Fruit fly (Drosophila melanogaster) whole organism, embryonic: ENCODE results near the gene Chrac-14.
A peak's percentile ranks its signal among the peaks of the same experiment; 100 is the strongest.

Source experiments
- Aef1 ChIP-seq: fragments of 200-800 bp; sonication (Bioruptor generic); IDR thresholded peaks from 3 replicates; pipeline ENCODE4 v1.3.6; 2022; ENCODE audit warnings: missing biosample characterization, missing genetic modification characterization
- B-H2 ChIP-seq: fragments of 200-800 bp; sonication (Bioruptor generic); optimal IDR thresholded peaks from 2 replicates; lab custom pipeline; 2018; ENCODE audit warnings: missing biosample characterization, mild to moderate bottlenecking, missing genetic modification characterization
- Bdp1 ChIP-seq: fragments of 200-800 bp; sonication (Bioruptor generic); optimal IDR thresholded peaks from 3 replicates; lab custom pipeline; 2016; ENCODE audit warnings: missing biosample characterization, missing genetic modification characterization
- CG11085 ChIP-seq: fragments of 200-800 bp; sonication (Bioruptor generic); IDR thresholded peaks from 2 replicates; pipeline ENCODE4 v1.3.6; 2022; ENCODE audit warnings: missing biosample characterization, missing genetic modification characterization
- CG11456 ChIP-seq: fragments of 200-800 bp; sonication (Bioruptor generic); IDR thresholded peaks from 3 replicates; pipeline ENCODE4 v1.3.6; 2022; ENCODE audit warnings: missing biosample characterization, missing genetic modification characterization
- CG11504 ChIP-seq: fragments of 200-800 bp; sonication (Bioruptor generic); optimal IDR thresholded peaks from 3 replicates; lab custom pipeline; 2019; ENCODE audit warnings: missing biosample characterization, mild to moderate bottlenecking, missing genetic modification characterization, moderate library complexity
- CG11696 ChIP-seq: fragments of 200-800 bp; sonication (Bioruptor generic); IDR thresholded peaks from 2 replicates; pipeline ENCODE4 v1.3.6; 2022; ENCODE audit warnings: missing biosample characterization, missing genetic modification characterization
- CG12942 ChIP-seq: fragments of 200-800 bp; sonication (Bioruptor generic); optimal IDR thresholded peaks from 3 replicates; lab custom pipeline; 2016; ENCODE audit warnings: missing biosample characterization, missing genetic modification characterization
- CG14014 ChIP-seq: fragments of 200-800 bp; sonication (Bioruptor generic); IDR thresholded peaks from 2 replicates; pipeline ENCODE4 v1.3.6; 2022; ENCODE audit warnings: missing biosample characterization, missing genetic modification characterization
- CG1602 ChIP-seq: fragments of 200-800 bp; sonication (Bioruptor generic); optimal IDR thresholded peaks from 3 replicates; lab custom pipeline; 2016; ENCODE audit warnings: missing biosample characterization, missing genetic modification characterization
- CG1603 ChIP-seq: fragments of 200-800 bp; sonication (Bioruptor generic); optimal IDR thresholded peaks from 2 replicates; lab custom pipeline; 2019; ENCODE audit warnings: missing biosample characterization, mild to moderate bottlenecking, missing genetic modification characterization, moderate library complexity
- CG16863 ChIP-seq: fragments of 200-800 bp; sonication (Bioruptor generic); optimal IDR thresholded peaks from 3 replicates; lab custom pipeline; 2016; ENCODE audit warnings: missing biosample characterization, missing genetic modification characterization
- CG2129 ChIP-seq: fragments of 200-800 bp; sonication (Bioruptor generic); IDR thresholded peaks from 2 replicates; pipeline ENCODE4 v1.3.6; 2022; ENCODE audit warnings: missing biosample characterization, missing genetic modification characterization; ENCODE audit not compliant: partially characterized antibody
- CG3838 ChIP-seq: fragments of 200-800 bp; sonication (Bioruptor generic); optimal IDR thresholded peaks from 3 replicates; lab custom pipeline; 2016; ENCODE audit warnings: missing biosample characterization, missing genetic modification characterization
- CG5953 ChIP-seq: fragments of 200-800 bp; sonication (Bioruptor generic); IDR thresholded peaks from 2 replicates; pipeline ENCODE4 v1.3.6; 2022; ENCODE audit warnings: missing biosample characterization, missing genetic modification characterization
- CG6254 ChIP-seq: fragments of 200-800 bp; sonication (Bioruptor generic); optimal IDR thresholded peaks from 3 replicates; lab custom pipeline; 2017; ENCODE audit warnings: mild to moderate bottlenecking, missing biosample characterization, missing genetic modification reagents, missing genetic modification characterization
- CG7963 ChIP-seq: fragments of 200-800 bp; sonication (Bioruptor generic); IDR thresholded peaks from 3 replicates; pipeline ENCODE4 v1.3.6; 2022; ENCODE audit warnings: missing biosample characterization, missing genetic modification characterization; ENCODE audit not compliant: partially characterized antibody
- CG8388 ChIP-seq: fragments of 200-800 bp; sonication (Bioruptor generic); optimal IDR thresholded peaks from 2 replicates; lab custom pipeline; 2019; ENCODE audit warnings: missing biosample characterization, mild to moderate bottlenecking, missing genetic modification characterization, moderate library complexity
- CG8478 ChIP-seq: fragments of >200 bp; optimal IDR thresholded peaks from 2 replicates; lab custom pipeline; 2018
- CG8924 ChIP-seq: fragments of 200-800 bp; optimal IDR thresholded peaks from 3 replicates; lab custom pipeline; 2019; ENCODE audit warnings: missing biosample characterization, mild to moderate bottlenecking, missing genetic modification characterization, moderate library complexity
- CG9437 ChIP-seq: fragments of 200-800 bp; sonication (Bioruptor generic); optimal IDR thresholded peaks from 2 replicates; lab custom pipeline; 2018; ENCODE audit warnings: missing biosample characterization, mild to moderate bottlenecking, missing genetic modification characterization
- Camta ChIP-seq: fragments of 200-800 bp; sonication (Bioruptor generic); optimal IDR thresholded peaks from 2 replicates; lab custom pipeline; 2016; ENCODE audit warnings: missing biosample characterization, missing genetic modification characterization
- Gug ChIP-seq: fragments of 200-800 bp; sonication (Bioruptor generic); IDR thresholded peaks from 4 replicates; pipeline ENCODE4 v1.3.6; 2022; ENCODE audit warnings: missing biosample characterization, missing genetic modification characterization
- HHEX ChIP-seq: fragments of 200-800 bp; sonication (Bioruptor generic); optimal IDR thresholded peaks from 3 replicates; lab custom pipeline; 2017; ENCODE audit warnings: missing biosample characterization, mild to moderate bottlenecking, missing genetic modification characterization, missing genetic modification reagents
- Lim3 ChIP-seq: fragments of 200-800 bp; sonication (Bioruptor generic); IDR thresholded peaks from 2 replicates; pipeline ENCODE4 v1.3.6; 2022; ENCODE audit warnings: missing biosample characterization, missing genetic modification characterization
- MESR4 ChIP-seq: fragments of 200-800 bp; sonication (Bioruptor generic); optimal IDR thresholded peaks from 2 replicates; lab custom pipeline; 2018; ENCODE audit warnings: missing biosample characterization, mild to moderate bottlenecking, missing genetic modification characterization, moderate library complexity
- Max ChIP-seq: fragments of 200-800 bp; sonication (Bioruptor generic); optimal IDR thresholded peaks from 2 replicates; lab custom pipeline; 2016; ENCODE audit warnings: missing biosample characterization, mild to moderate bottlenecking, missing genetic modification characterization
- NfI ChIP-seq: fragments of 200-800 bp; sonication (Bioruptor generic); optimal IDR thresholded peaks from 3 replicates; lab custom pipeline; 2018; ENCODE audit warnings: missing biosample characterization, mild to moderate bottlenecking, missing genetic modification characterization, moderate library complexity
- Pdp1 ChIP-seq, 2 experiments: fragments of 200-800 bp; sonication (Bioruptor generic); optimal IDR thresholded peaks; 3 replicates each; lab custom pipeline; 2016; ENCODE audit warnings: missing biosample characterization in 2 of 2, missing genetic modification characterization in 2 of 2, mild to moderate bottlenecking in 1 of 2, moderate library complexity in 1 of 2
- Ravus ChIP-seq: fragments of 200-800 bp; sonication (Bioruptor generic); IDR thresholded peaks from 2 replicates; pipeline ENCODE4 v1.3.6; 2022; ENCODE audit warnings: missing biosample characterization, missing genetic modification characterization
- Sin3A ChIP-seq: fragments of >200 bp; optimal IDR thresholded peaks from 2 replicates; lab custom pipeline; 2018
- Six4 ChIP-seq: fragments of 200-800 bp; sonication (Bioruptor generic); optimal IDR thresholded peaks from 2 replicates; lab custom pipeline; 2016; ENCODE audit warnings: missing biosample characterization, missing genetic modification characterization
- abd-A ChIP-seq: fragments of 200-800 bp; sonication (Bioruptor generic); optimal IDR thresholded peaks from 3 replicates; lab custom pipeline; 2019; ENCODE audit warnings: missing biosample characterization, mild to moderate bottlenecking, missing genetic modification characterization, moderate library complexity
- al ChIP-seq: fragments of 200-800 bp; sonication (Bioruptor generic); IDR thresholded peaks from 2 replicates; pipeline ENCODE4 v1.3.6; 2022; ENCODE audit warnings: missing biosample characterization, missing genetic modification characterization
- cas ChIP-seq: fragments of 200-800 bp; sonication (Bioruptor generic); IDR thresholded peaks from 2 replicates; pipeline ENCODE4 v1.3.6; 2022; ENCODE audit warnings: missing biosample characterization, missing genetic modification characterization
- disco-r ChIP-seq: fragments of 200-800 bp; sonication (Bioruptor generic); optimal IDR thresholded peaks from 2 replicates; lab custom pipeline; 2016; ENCODE audit warnings: missing biosample characterization, missing genetic modification characterization
- dysf ChIP-seq: fragments of 200-800 bp; sonication (Bioruptor generic); IDR thresholded peaks from 3 replicates; pipeline ENCODE4 v1.3.6; 2022; ENCODE audit warnings: missing biosample characterization, missing genetic modification characterization
- eve ChIP-seq, 2 experiments: fragments of >200 bp; optimal IDR thresholded peaks; 2 replicates each; lab custom pipeline; 2017; ENCODE audit warnings: missing biosample characterization in 2 of 2, missing genetic modification characterization in 2 of 2
- ewg ChIP-seq: fragments of 200-800 bp; sonication (Bioruptor generic); optimal IDR thresholded peaks from 3 replicates; lab custom pipeline; 2017; ENCODE audit warnings: mild to moderate bottlenecking, missing biosample characterization, missing genetic modification reagents, missing genetic modification characterization
- exex ChIP-seq: fragments of 200-800 bp; sonication (Bioruptor generic); optimal IDR thresholded peaks from 4 replicates; lab custom pipeline; 2018; ENCODE audit warnings: missing biosample characterization, mild to moderate bottlenecking, missing genetic modification characterization, moderate library complexity
- gcm2 ChIP-seq: fragments of 200-800 bp; sonication (Bioruptor generic); optimal IDR thresholded peaks from 2 replicates; lab custom pipeline; 2016; ENCODE audit warnings: missing biosample characterization, missing genetic modification characterization
- grn ChIP-seq: fragments of 200-800 bp; sonication (Bioruptor generic); optimal IDR thresholded peaks from 3 replicates; lab custom pipeline; 2017; ENCODE audit warnings: missing biosample characterization, missing genetic modification characterization
- jing ChIP-seq: fragments of 200-800 bp; sonication (Bioruptor generic); optimal IDR thresholded peaks from 2 replicates; lab custom pipeline; 2018; ENCODE audit warnings: missing biosample characterization, mild to moderate bottlenecking, missing genetic modification characterization
- mirr ChIP-seq: fragments of 200-800 bp; sonication (Bioruptor generic); optimal IDR thresholded peaks from 3 replicates; lab custom pipeline; 2018; ENCODE audit warnings: missing biosample characterization, mild to moderate bottlenecking, missing genetic modification characterization
- pzg ChIP-seq: fragments of 200-800 bp; sonication (Bioruptor generic); optimal IDR thresholded peaks from 3 replicates; lab custom pipeline; 2018; ENCODE audit warnings: missing biosample characterization, mild to moderate bottlenecking, missing genetic modification characterization, moderate library complexity
- sqz ChIP-seq: fragments of 200-800 bp; sonication (Bioruptor generic); optimal IDR thresholded peaks from 3 replicates; lab custom pipeline; 2018; ENCODE audit warnings: missing biosample characterization, mild to moderate bottlenecking, missing genetic modification characterization
- twi ChIP-seq: fragments of 200-800 bp; optimal IDR thresholded peaks from 2 replicates; lab custom pipeline; 2019; ENCODE audit warnings: missing biosample characterization, mild to moderate bottlenecking, missing genetic modification characterization, moderate library complexity
- yki ChIP-seq: fragments of >200 bp; optimal IDR thresholded peaks from 3 replicates; lab custom pipeline; 2018
- z ChIP-seq: fragments of 200-800 bp; sonication (Bioruptor generic); IDR thresholded peaks from 3 replicates; pipeline ENCODE4 v1.3.6; 2022; ENCODE audit warnings: missing biosample characterization, missing genetic modification characterization

Chrac-14 gene

dm6 chr2L:8403286-8404270, 33.6 kb upstream of the Chrac-14 start, which contains the start of gene emb (continued):
- peak; percentile 68 for TF ChIP-seq CG9437 (GFP tag; lab: Kevin White, UChicago)
- peak; percentile 37; the same call in 1 of the 2 replicates for TF ChIP-seq al
- peak; percentile 67 for TF ChIP-seq sqz
- TF ChIP-seq eve (GFP tag; optimal IDR thresholded peaks at IDR 0.05; lab: Kevin White, UChicago) = no peak
- TF ChIP-seq abd-A (tag; lab: Kevin White, UChicago) = no peak
- TF ChIP-seq Camta (GFP tag; lab: Kevin White, UChicago) = no peak
- TF ChIP-seq CG11085 (GFP tag; lab: Robert Waterston, UW) = no peak
- TF ChIP-seq grn (GFP tag; lab: Kevin White, UChicago) = no peak
- TF ChIP-seq Gug = no peak
- peak; percentile 95 for TF ChIP-seq MESR4 (GFP tag; lab: Kevin White, UChicago)
- TF ChIP-seq HHEX (GFP tag; lab: Kevin White, UChicago) = no peak
- TF ChIP-seq CG16863 (GFP tag; lab: Kevin White, UChicago) = peak; percentile 1
- TF ChIP-seq disco-r (GFP tag; lab: Kevin White, UChicago) = peak; percentile 34
- peak; percentile 26 for TF ChIP-seq gcm2
- peak; percentile 53 for TF ChIP-seq ewg (GFP tag; lab: Kevin White, UChicago)
- peak; percentile 9 for TF ChIP-seq CG12942 (GFP tag; lab: Kevin White, UChicago)
- TF ChIP-seq CG11696 (GFP tag; lab: Robert Waterston, UW) = no peak
- no peak for TF ChIP-seq Ravus (GFP tag; lab: Robert Waterston, UW)
- peak; percentile 37 for TF ChIP-seq NfI (GFP tag; lab: Kevin White, UChicago)
- peak; percentile 57; the same call in 2 of the 3 replicates for TF ChIP-seq dysf (GFP tag; lab: Robert Waterston, UW)
- TF ChIP-seq CG11504 (tag; lab: Kevin White, UChicago) = no peak
- TF ChIP-seq Bdp1 = peak; percentile 23
- peak; percentile 26; the same call in 2 of the 3 replicates for TF ChIP-seq CG11456 (GFP tag; lab: Robert Waterston, UW)
- no peak for TF ChIP-seq jing (GFP tag; lab: Kevin White, UChicago)
- no peak for TF ChIP-seq z (GFP tag; lab: Robert Waterston, UW)
- peak; percentile 85 for TF ChIP-seq CG1603 (tag; lab: Kevin White, UChicago)
- no peak for TF ChIP-seq exex
- peak in 1 of 2 experiments; percentile 17 for TF ChIP-seq Pdp1 (GFP tag; optimal IDR thresholded peaks at IDR 0.05; lab: Kevin White, UChicago)
- TF ChIP-seq CG14014 (GFP tag; lab: Robert Waterston, UW) = 0 out of 2 replicates have a peak, but pooled peaks have one; percentile 19
- TF ChIP-seq CG7963 (GFP tag; lab: Robert Waterston, UW) = peak; percentile 99
- TF ChIP-seq CG3838 = peak; percentile 11
- peak; percentile 49 for TF ChIP-seq Max
- peak; percentile 97 for TF ChIP-seq pzg
- peak; percentile 33 for TF ChIP-seq CG1602 (GFP tag; lab: Kevin White, UChicago)
- no peak for TF ChIP-seq Lim3 (GFP tag; lab: Robert Waterston, UW)
- TF ChIP-seq CG2129 (GFP tag; lab: Robert Waterston, UW) = peak; percentile 67; the same call in 1 of the 2 replicates
- no peak for TF ChIP-seq CG5953
- TF ChIP-seq CG8924 (tag; lab: Kevin White, UChicago) = peak; percentile 44
- peak; percentile 82 for TF ChIP-seq Sin3A (lab: Kevin White, UChicago)
- peak; percentile 40 for TF ChIP-seq twi (tag; lab: Kevin White, UChicago)
- no peak for TF ChIP-seq yki (lab: Kevin White, UChicago)
- TF ChIP-seq CG8478 (lab: Kevin White, UChicago) = peak; percentile 85
- peak; percentile 46 for TF ChIP-seq Six4 (GFP tag; lab: Kevin White, UChicago)
- TF ChIP-seq mirr (GFP tag; lab: Kevin White, UChicago) = no peak
- TF ChIP-seq CG8388 (GFP tag; lab: Kevin White, UChicago) = peak; percentile 4
- TF ChIP-seq B-H2 = peak; percentile 64
- TF ChIP-seq Aef1 (GFP tag; lab: Robert Waterston, UW) = no peak
- TF ChIP-seq CG6254 (GFP tag; lab: Kevin White, UChicago) = no peak
- TF ChIP-seq cas (GFP tag; lab: Robert Waterston, UW) = peak; percentile 18; the same call in 1 of the 2 replicates
